Worm (Caenorhabditis elegans): ENCODE results near the gene F11E6.4.

F11E6.4 gene

DNA sequence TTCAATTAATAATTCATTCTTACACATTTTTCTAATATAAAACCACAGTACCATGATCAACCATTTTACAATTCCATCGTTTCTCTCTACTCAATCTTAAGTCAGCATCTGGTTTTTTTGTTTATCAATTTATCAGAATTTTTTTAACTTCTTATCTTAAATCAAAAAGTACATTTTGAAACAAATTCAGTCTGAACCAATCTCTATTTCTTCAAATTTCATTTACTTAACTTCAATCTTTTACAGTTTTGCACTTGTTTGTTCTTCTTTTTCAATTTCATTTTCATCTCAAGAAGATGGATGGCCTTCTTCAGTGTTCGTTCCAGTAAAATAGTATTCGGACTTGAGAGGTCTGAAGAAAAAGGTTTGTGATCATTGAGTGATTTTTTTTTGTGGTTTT, 2.9 kb upstream of the F11E6.4 start, which contains the start of gene gba-3:
TSS of gene gba-3 (plus strand) at position 301 of the 400 bp plus-strand sequence.
- TF ChIP-seq tbx-8 (GFP tag; optimal IDR thresholded peaks at IDR 0.05) (no peak), ham-2 (GFP tag; optimal IDR thresholded peaks at IDR 0.05) (no peak), sptf-1 (tag; optimal IDR thresholded peaks at IDR 0.05) (no peak), elt-1 (tag; optimal IDR thresholded peaks at IDR 0.05; ENCODE audit: borderline replicate concordance, insufficient read depth) (no peak), mls-2 (tag; optimal IDR thresholded peaks at IDR 0.05) (no peak), ceh-43 (GFP tag; optimal IDR thresholded peaks at IDR 0.05) (no peak)

- TF ChIP-seq zip-8 (tag; optimal IDR thresholded peaks at IDR 0.05): peak; percentile 12
- TF ChIP-seq ceh-43 (GFP tag; optimal IDR thresholded peaks at IDR 0.05): no peak
- no peak for TF ChIP-seq ceh-83 (GFP tag; optimal IDR thresholded peaks at IDR 0.05)
- TF ChIP-seq ces-1 (GFP tag; optimal IDR thresholded peaks at IDR 0.05): no peak
These were observed 1.8 kb upstream of the F11E6.4 start, which contains the start of gene epic-1 for ce11 chrIV:17471870-17472459. TSS of gene epic-1 (minus strand) at chrIV:17471920.

DNA sequence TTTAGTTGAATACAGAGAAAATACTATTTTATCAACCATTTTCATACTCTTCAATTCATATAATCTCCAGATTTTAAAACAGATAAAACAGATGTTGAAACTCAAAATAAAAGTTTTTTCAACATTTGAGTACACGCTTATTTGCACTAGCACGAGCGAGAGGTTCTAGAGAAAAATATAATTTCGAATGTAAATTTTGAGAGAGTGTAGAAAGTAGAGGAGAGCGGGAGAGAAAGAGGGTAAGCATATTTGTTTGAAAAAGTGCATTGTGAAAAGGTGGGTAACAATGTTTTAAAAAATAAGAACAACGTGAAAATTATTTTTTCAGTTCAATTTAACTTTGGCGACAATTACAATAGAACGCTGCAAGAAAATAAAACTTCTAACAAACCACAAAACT, 2.3 kb downstream of the F11E6.4 start:
- TF ChIP-seq mep-1 (tag; optimal IDR thresholded peaks at IDR 0.05) (no peak), lin-32 (GFP tag; optimal IDR thresholded peaks at IDR 0.05) (no peak), unc-120 (tag; optimal IDR thresholded peaks at IDR 0.05; ENCODE audit: poor library complexity, severe bottlenecking) (peak; percentile 18), ces-1 (GFP tag; optimal IDR thresholded peaks at IDR 0.05) (peak; percentile 74)

- TF ChIP-seq elt-3 (tag; optimal IDR thresholded peaks at IDR 0.05): no peak
- TF ChIP-seq nhr-28 (tag; optimal IDR thresholded peaks at IDR 0.05): no peak
- TF ChIP-seq lin-32 (GFP tag; optimal IDR thresholded peaks at IDR 0.05): no peak
- no peak for TF ChIP-seq ham-2 (GFP tag; optimal IDR thresholded peaks at IDR 0.05)
These were observed 2.8 kb downstream of the F11E6.4 start, which contains the start of gene elo-2 for ce11 chrIV:17467325-17467724. TSS of gene elo-2 (minus strand) at chrIV:17467408.

DNA sequence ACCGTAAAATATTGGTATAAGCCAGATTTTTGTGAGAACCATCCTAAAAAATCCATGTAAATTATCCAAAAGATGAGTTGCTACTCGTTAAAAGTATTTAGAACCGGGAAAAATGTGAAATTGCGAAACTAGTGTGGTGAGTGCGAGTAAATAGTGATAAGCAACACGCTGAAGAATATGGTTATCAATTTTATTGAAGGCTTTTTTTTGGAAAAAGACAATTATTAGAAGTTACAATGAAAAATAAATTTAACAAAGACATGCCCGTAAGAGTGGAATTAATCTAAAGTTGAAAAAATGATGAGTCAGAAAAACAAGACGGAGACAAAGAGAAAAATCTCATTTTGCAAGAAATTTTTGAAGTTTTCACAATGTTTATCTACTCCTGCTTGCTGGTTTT, 4.3 kb downstream of the F11E6.4 start, which contains the start of gene F11E6.6:
TSS of gene F11E6.6 (minus strand) at position 101 of the 400 bp plus-strand sequence.
- TF ChIP-seq M03D4.4 (tag; optimal IDR thresholded peaks at IDR 0.05) (no peak), bed-3 (GFP tag; optimal IDR thresholded peaks at IDR 0.05) (no peak), mep-1 (tag; optimal IDR thresholded peaks at IDR 0.05) (no peak), hlh-1 (tag; optimal IDR thresholded peaks at IDR 0.05) (no peak), nhr-28 (tag; optimal IDR thresholded peaks at IDR 0.05) (no peak), lin-13 (tag; optimal IDR thresholded peaks at IDR 0.05) (no peak)

DNA sequence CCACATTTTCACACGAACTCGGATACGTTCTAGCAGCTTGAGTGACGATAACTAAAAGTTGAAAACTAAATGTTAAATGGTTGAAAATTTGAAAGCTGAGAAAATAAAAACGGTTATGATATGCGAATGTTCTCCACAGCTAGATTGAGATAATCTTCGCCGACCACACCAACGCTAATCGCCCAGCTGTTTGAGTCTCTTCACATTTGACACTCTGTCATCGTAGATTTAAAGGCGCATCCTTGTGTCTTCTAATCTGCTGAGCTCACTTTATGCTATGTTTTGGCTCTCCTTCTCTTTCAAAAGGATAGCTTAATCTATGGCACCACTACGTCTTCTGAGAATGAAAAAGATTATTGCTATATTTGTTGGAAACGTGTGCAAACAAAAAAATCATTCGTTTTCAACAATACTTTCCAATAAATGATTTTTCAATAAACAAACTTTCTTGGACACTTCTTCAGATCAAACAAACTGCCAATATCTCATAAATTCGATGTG, 7.0 kb downstream of the F11E6.4 start, which contains the start of gene F11E6.10:
TSS of gene F11E6.10 (minus strand) at position 51 of the 501 bp plus-strand sequence.
- TF ChIP-seq flh-1 (GFP tag; optimal IDR thresholded peaks at IDR 0.05) (no peak), mls-2 (tag; optimal IDR thresholded peaks at IDR 0.05) (no peak), sem-2 (GFP tag; optimal IDR thresholded peaks at IDR 0.05) (no peak), nhr-2 (tag; optimal IDR thresholded peaks at IDR 0.05) (no peak)

- TF ChIP-seq lin-13 (tag; optimal IDR thresholded peaks at IDR 0.05): no peak
- peak; percentile 10 for TF ChIP-seq pha-4 (tag; optimal IDR thresholded peaks at IDR 0.05)
- TF ChIP-seq M03D4.4 (tag; optimal IDR thresholded peaks at IDR 0.05): no peak
- TF ChIP-seq hlh-1 (tag; optimal IDR thresholded peaks at IDR 0.05): no peak
- TF ChIP-seq mab-5 (tag; optimal IDR thresholded peaks at IDR 0.05): no peak
- peak; percentile 29 for TF ChIP-seq mls-2 (tag; optimal IDR thresholded peaks at IDR 0.05)
- peak; percentile 82 for TF ChIP-seq lsy-2 (tag; optimal IDR thresholded peaks at IDR 0.05)
- TF ChIP-seq ces-1 (GFP tag; optimal IDR thresholded peaks at IDR 0.05): peak; percentile 6
- peak; percentile 11 for TF ChIP-seq mep-1 (tag; optimal IDR thresholded peaks at IDR 0.05)
- TF ChIP-seq drap-1 (GFP tag; optimal IDR thresholded peaks at IDR 0.05): peak; percentile 24
These were observed 8.9 kb downstream of the F11E6.4 start, which contains the start of gene rif-1.1 for ce11 chrIV:17461222-17461707. TSS of gene rif-1.1 (minus strand) at chrIV:17461272.
